Worm (Caenorhabditis elegans) whole organism, mixed stage, embryonic: ENCODE results near the gene Y17G7B.20.

ENCODE experiments used
- M03D4.4 ChIP-seq: sonication (generic microtip); optimal IDR thresholded peaks from 2 replicates; lab custom pipeline; 2017; ENCODE audit warnings: mild to moderate bottlenecking, missing genetic modification characterization, missing compliant biosample characterization
- bed-3 ChIP-seq: fragments of 200-800 bp; sonication (Bioruptor generic); optimal IDR thresholded peaks from 3 replicates; lab custom pipeline; 2018; ENCODE audit warnings: mild to moderate bottlenecking, missing genetic modification characterization, moderate library complexity, missing compliant biosample characterization
- blmp-1 ChIP-seq: fragments of 150-350 bp; optimal IDR thresholded peaks from 2 replicates; lab custom pipeline; 2014; ENCODE audit warnings: missing biosample characterization, missing genetic modification characterization
- ceh-39 ChIP-seq: fragments of 150-350 bp; optimal IDR thresholded peaks from 2 replicates; lab custom pipeline; 2014; ENCODE audit warnings: missing biosample characterization, missing genetic modification characterization
- ceh-43 ChIP-seq: fragments of 200-800 bp; sonication (Bioruptor generic); optimal IDR thresholded peaks from 2 replicates; lab custom pipeline; 2018; ENCODE audit warnings: mild to moderate bottlenecking, missing genetic modification characterization, moderate library complexity, missing compliant biosample characterization
- ceh-83 ChIP-seq: fragments of 200-800 bp; sonication (Bioruptor generic); optimal IDR thresholded peaks from 2 replicates; lab custom pipeline; 2018; ENCODE audit warnings: mild to moderate bottlenecking, missing genetic modification characterization, missing compliant biosample characterization
- ces-1 ChIP-seq: fragments of 150-350 bp; optimal IDR thresholded peaks from 2 replicates; lab custom pipeline; 2014; ENCODE audit warnings: missing biosample characterization, missing genetic modification reagents, missing genetic modification characterization
- cnd-1 ChIP-seq: fragments of 200-800 bp; sonication (Bioruptor generic); optimal IDR thresholded peaks from 2 replicates; lab custom pipeline; 2018; ENCODE audit warnings: mild to moderate bottlenecking, missing genetic modification characterization, missing compliant biosample characterization
- drap-1 ChIP-seq: fragments of 200-800 bp; sonication (Bioruptor generic); optimal IDR thresholded peaks from 3 replicates; lab custom pipeline; 2018; ENCODE audit warnings: mild to moderate bottlenecking, missing genetic modification characterization, missing compliant biosample characterization
- elt-1 ChIP-seq: sonication (generic microtip); optimal IDR thresholded peaks from 2 replicates; lab custom pipeline; 2017; ENCODE audit warnings: missing genetic modification characterization, mild to moderate bottlenecking, missing compliant biosample characterization, antibody characterized with exemption, moderate library complexity, borderline replicate concordance; ENCODE audit not compliant: insufficient read depth
- elt-3 ChIP-seq: fragments of 150-350 bp; optimal IDR thresholded peaks from 2 replicates; lab custom pipeline; 2014; ENCODE audit warnings: missing biosample characterization, missing genetic modification characterization
- flh-1 ChIP-seq: fragments of 200-800 bp; sonication (Bioruptor generic); optimal IDR thresholded peaks from 2 replicates; lab custom pipeline; 2018; ENCODE audit warnings: mild to moderate bottlenecking, missing genetic modification characterization, moderate library complexity, missing compliant biosample characterization
- ham-2 ChIP-seq: fragments of 200-800 bp; sonication (Bioruptor generic); optimal IDR thresholded peaks from 2 replicates; lab custom pipeline; 2018; ENCODE audit warnings: mild to moderate bottlenecking, missing genetic modification characterization, missing compliant biosample characterization
- hlh-1 ChIP-seq: fragments of 150-350 bp; optimal IDR thresholded peaks from 2 replicates; lab custom pipeline; 2014; ENCODE audit warnings: missing biosample characterization, missing genetic modification reagents, missing genetic modification characterization
- lin-13 ChIP-seq: fragments of 150-350 bp; optimal IDR thresholded peaks from 2 replicates; lab custom pipeline; 2014; ENCODE audit warnings: missing biosample characterization, missing genetic modification characterization
- lin-32 ChIP-seq: fragments of 200-800 bp; sonication (Bioruptor generic); optimal IDR thresholded peaks from 2 replicates; lab custom pipeline; 2018; ENCODE audit warnings: mild to moderate bottlenecking, missing genetic modification characterization, missing compliant biosample characterization
- lsy-2 ChIP-seq: fragments of 150-350 bp; optimal IDR thresholded peaks from 2 replicates; lab custom pipeline; 2014; ENCODE audit warnings: missing biosample characterization, missing genetic modification characterization
- mab-5 ChIP-seq: fragments of 150-350 bp; optimal IDR thresholded peaks from 2 replicates; lab custom pipeline; 2014; ENCODE audit warnings: missing biosample characterization, missing genetic modification characterization
- mep-1 ChIP-seq: fragments of 150-350 bp; optimal IDR thresholded peaks from 2 replicates; lab custom pipeline; 2017; ENCODE audit warnings: missing biosample characterization, missing genetic modification reagents, missing genetic modification characterization, inconsistent platforms
- mls-2 ChIP-seq: sonication (generic microtip); optimal IDR thresholded peaks from 2 replicates; lab custom pipeline; 2016; ENCODE audit warnings: mild to moderate bottlenecking, missing genetic modification characterization, moderate library complexity, missing compliant biosample characterization
- nhr-12 ChIP-seq: fragments of 150-350 bp; optimal IDR thresholded peaks from 2 replicates; lab custom pipeline; 2014; ENCODE audit warnings: missing biosample characterization, missing genetic modification characterization
- nhr-2 ChIP-seq: fragments of 150-350 bp; optimal IDR thresholded peaks from 2 replicates; lab custom pipeline; 2014; ENCODE audit warnings: missing biosample characterization, missing genetic modification characterization
- nhr-237 ChIP-seq: fragments of 150-350 bp; optimal IDR thresholded peaks from 2 replicates; lab custom pipeline; 2014; ENCODE audit warnings: missing biosample characterization, missing genetic modification characterization
- nhr-28 ChIP-seq: fragments of 150-350 bp; optimal IDR thresholded peaks from 2 replicates; lab custom pipeline; 2014; ENCODE audit warnings: missing biosample characterization, missing genetic modification characterization
- nhr-76 ChIP-seq: sonication (generic microtip); optimal IDR thresholded peaks from 2 replicates; lab custom pipeline; 2017; ENCODE audit warnings: missing biosample characterization, missing genetic modification characterization
- pha-4 ChIP-seq: fragments of 150-350 bp; optimal IDR thresholded peaks from 2 replicates; lab custom pipeline; 2018; ENCODE audit warnings: missing biosample characterization, missing genetic modification reagents, missing genetic modification characterization
- sem-2 ChIP-seq: fragments of 200-800 bp; sonication (Bioruptor generic); optimal IDR thresholded peaks from 2 replicates; lab custom pipeline; 2018; ENCODE audit warnings: mild to moderate bottlenecking, missing genetic modification characterization, missing compliant biosample characterization
- snpc-4 ChIP-seq: fragments of 150-350 bp; optimal IDR thresholded peaks from 2 replicates; lab custom pipeline; 2014; ENCODE audit warnings: missing biosample characterization, missing genetic modification characterization
- sptf-1 ChIP-seq: sonication (generic microtip); optimal IDR thresholded peaks from 2 replicates; lab custom pipeline; 2017; ENCODE audit warnings: mild to moderate bottlenecking, missing genetic modification characterization, moderate library complexity, missing compliant biosample characterization
- tbx-8 ChIP-seq: fragments of 200-800 bp; sonication (Bioruptor generic); optimal IDR thresholded peaks from 2 replicates; lab custom pipeline; 2018; ENCODE audit warnings: mild to moderate bottlenecking, missing genetic modification characterization, moderate library complexity, missing compliant biosample characterization
- unc-120 ChIP-seq: sonication (generic microtip); optimal IDR thresholded peaks from 2 replicates; lab custom pipeline; 2017; ENCODE audit warnings: missing genetic modification characterization, missing compliant biosample characterization; ENCODE audit not compliant: poor library complexity, severe bottlenecking
- unc-39 ChIP-seq: fragments of 150-350 bp; optimal IDR thresholded peaks from 2 replicates; lab custom pipeline; 2014; ENCODE audit warnings: missing biosample characterization, missing genetic modification characterization
- unc-62 ChIP-seq: fragments of 150-350 bp; optimal IDR thresholded peaks from 2 replicates; lab custom pipeline; 2014; ENCODE audit warnings: missing biosample characterization, missing genetic modification reagents, missing genetic modification characterization
- zip-8 ChIP-seq: fragments of 150-350 bp; optimal IDR thresholded peaks from 2 replicates; lab custom pipeline; 2014; ENCODE audit warnings: missing biosample characterization, missing genetic modification characterization
- ztf-11 ChIP-seq: fragments of 150-350 bp; optimal IDR thresholded peaks from 2 replicates; lab custom pipeline; 2014; ENCODE audit warnings: missing biosample characterization, missing genetic modification characterization

The Y17G7B.20 gene

DNA sequence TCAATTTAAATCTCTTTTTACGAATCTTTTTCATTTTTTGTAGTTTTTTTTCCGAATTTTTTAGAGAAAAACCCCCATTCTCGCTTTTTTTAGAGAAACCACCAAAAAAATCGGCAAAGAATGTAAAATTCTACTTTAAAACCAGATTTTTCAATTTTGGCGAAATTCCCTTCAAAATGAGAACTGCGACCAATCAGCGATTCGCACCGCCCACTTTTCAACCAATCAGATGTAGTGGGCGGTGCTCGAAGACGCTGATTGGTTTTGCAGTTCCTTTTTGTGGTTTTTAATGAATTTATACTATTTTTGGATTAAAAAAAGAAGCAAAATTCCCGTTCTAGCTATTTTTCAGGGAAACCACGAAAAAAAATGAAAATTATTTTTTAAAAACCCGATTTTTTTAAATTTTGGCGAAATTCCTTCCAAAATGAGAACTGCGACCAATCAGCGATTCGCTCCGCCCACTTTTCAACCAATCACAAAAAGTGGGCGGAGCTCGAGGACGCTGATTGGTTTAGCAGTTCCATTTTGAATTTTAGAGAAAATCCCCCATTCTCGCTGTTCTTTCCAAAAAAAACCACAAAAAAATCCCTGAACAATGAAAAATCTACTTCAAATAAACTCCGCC lies 8.5 kb downstream of the Y17G7B.20 start:
- TF ChIP-seq ceh-43 (no peak), lsy-2 (tag; lab: Kevin White, UChicago) (no peak), nhr-12 (tag; lab: Kevin White, UChicago) (no peak), lin-13 (tag; lab: Kevin White, UChicago) (no peak), snpc-4 (tag; lab: Kevin White, UChicago) (no peak), flh-1 (GFP tag; lab: Kevin White, UChicago) (no peak)

DNA sequence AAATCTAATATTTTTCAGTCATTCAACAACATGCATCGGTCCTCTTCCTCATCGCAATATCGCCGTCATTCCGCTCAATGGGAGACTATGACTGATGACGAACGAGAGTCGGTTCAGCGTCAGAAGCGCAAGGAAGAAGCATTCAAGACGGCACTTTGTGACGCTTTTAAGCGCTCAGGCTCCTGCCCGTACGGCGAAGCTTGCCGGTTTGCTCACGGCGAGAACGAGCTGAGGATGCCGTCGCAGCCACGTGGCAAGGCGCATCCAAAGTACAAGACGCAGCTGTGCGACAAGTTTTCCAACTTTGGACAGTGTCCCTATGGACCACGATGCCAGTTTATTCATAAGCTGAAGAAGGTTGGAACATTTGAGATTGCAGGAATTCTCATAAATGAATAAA lies 10.6 kb downstream of the Y17G7B.20 start:
- TF ChIP-seq sem-2 (no peak), snpc-4 (tag; lab: Kevin White, UChicago) (no peak), mls-2 (tag; lab: Kevin White, UChicago) (no peak), unc-120 (no peak), blmp-1 (tag; lab: Kevin White, UChicago) (no peak), pha-4 (tag; lab: Kevin White, UChicago) (no peak), ztf-11 (no peak), flh-1 (GFP tag; lab: Kevin White, UChicago) (no peak), nhr-2 (tag; lab: Kevin White, UChicago) (no peak)

DNA sequence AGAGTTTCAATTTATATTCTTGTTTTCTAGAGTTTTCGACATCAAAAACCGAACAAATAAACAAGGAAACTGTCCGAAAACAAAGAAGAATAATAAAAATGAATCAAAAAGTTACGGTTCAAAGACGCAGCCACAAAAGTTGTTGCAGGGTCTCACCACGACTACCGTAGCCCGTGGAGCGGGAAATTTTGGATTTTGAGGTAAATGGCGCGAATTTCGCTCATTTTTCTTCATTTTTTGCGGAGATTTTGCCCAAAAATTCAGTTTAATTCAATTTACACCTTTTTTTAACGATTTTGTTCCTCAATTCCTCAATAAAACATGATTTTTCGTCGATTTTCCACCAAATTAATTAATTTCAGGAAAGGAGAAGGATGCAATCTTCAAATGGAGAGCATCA lies 11.4 kb downstream of the Y17G7B.20 start, which contains the start of gene mex-1:
Gene mex-1, plus strand, starts transcription at position 363 of the 400 bp plus-strand sequence.
- TF ChIP-seq lin-13 (tag; lab: Kevin White, UChicago) = no peak
- no peak for TF ChIP-seq sptf-1 (tag; lab: Kevin White, UChicago)
- TF ChIP-seq M03D4.4 (tag; lab: Kevin White, UChicago) = no peak
- no peak for TF ChIP-seq ces-1 (GFP tag; lab: Kevin White, UChicago)
- no peak for TF ChIP-seq ham-2 (GFP tag; lab: Kevin White, UChicago)
- no peak for TF ChIP-seq elt-3
- no peak for TF ChIP-seq lsy-2 (tag; lab: Kevin White, UChicago)
- TF ChIP-seq blmp-1 (tag; lab: Kevin White, UChicago) = no peak
- TF ChIP-seq mab-5 (tag; lab: Kevin White, UChicago) = no peak
- TF ChIP-seq nhr-76 (tag; lab: Kevin White, UChicago) = no peak
- no peak for TF ChIP-seq nhr-237 (tag; lab: Kevin White, UChicago)
- no peak for TF ChIP-seq drap-1 (GFP tag; lab: Kevin White, UChicago)
- no peak for TF ChIP-seq cnd-1
- no peak for TF ChIP-seq ceh-43
- TF ChIP-seq hlh-1 (tag; lab: Kevin White, UChicago) = no peak

ce11 chrII:11967507-11968127 lies 12.0 kb downstream of the Y17G7B.20 start, which contains the start of gene W03C9.5:
TSS of gene W03C9.5 (minus strand) at chrII:11967544.
- TF ChIP-seq ham-2 (GFP tag; lab: Kevin White, UChicago) (peak; percentile 55), ztf-11 (peak; percentile 41), lsy-2 (tag; lab: Kevin White, UChicago) (peak; percentile 85), cnd-1 (peak; percentile 88), elt-1 (no peak), hlh-1 (tag; lab: Kevin White, UChicago) (peak; percentile 83), unc-120 (peak; percentile 88), ceh-43 (no peak), mep-1 (tag; lab: Kevin White, UChicago) (peak; percentile 86), mls-2 (tag; lab: Kevin White, UChicago) (peak; percentile 88), blmp-1 (tag; lab: Kevin White, UChicago) (no peak), bed-3 (GFP tag; lab: Kevin White, UChicago) (peak; percentile 49), lin-32 (peak; percentile 75), unc-62 (GFP tag; lab: Kevin White, UChicago) (peak; percentile 68), pha-4 (tag; lab: Kevin White, UChicago) (peak; percentile 89), sptf-1 (tag; lab: Kevin White, UChicago) (peak; percentile 90), flh-1 (GFP tag; lab: Kevin White, UChicago) (peak; percentile 28), nhr-2 (tag; lab: Kevin White, UChicago) (no peak), ceh-83 (peak; percentile 61), nhr-12 (tag; lab: Kevin White, UChicago) (no peak), mab-5 (tag; lab: Kevin White, UChicago) (no peak), elt-3 (no peak), drap-1 (GFP tag; lab: Kevin White, UChicago) (peak; percentile 87), M03D4.4 (tag; lab: Kevin White, UChicago) (peak; percentile 76), nhr-28 (tag; lab: Kevin White, UChicago) (no peak), tbx-8 (GFP tag; lab: Kevin White, UChicago) (peak; percentile 57), ceh-39 (tag; lab: Kevin White, UChicago) (peak; percentile 77), ces-1 (GFP tag; lab: Kevin White, UChicago) (peak; percentile 82), sem-2 (peak; percentile 61), zip-8 (no peak), snpc-4 (tag; lab: Kevin White, UChicago) (no peak), lin-13 (tag; lab: Kevin White, UChicago) (peak; percentile 96), nhr-237 (tag; lab: Kevin White, UChicago) (peak; percentile 96), unc-39 (tag; lab: Kevin White, UChicago) (no peak), nhr-76 (tag; lab: Kevin White, UChicago) (no peak)
